Worm (Caenorhabditis elegans) whole organism, L4 larva: ENCODE measurements around the gene ints-7.

Source experiments
- F10B5.3 ChIP-seq: sonication (generic microtip); optimal IDR thresholded peaks from 2 replicates; lab custom pipeline; 2016; ENCODE audit warnings: mild to moderate bottlenecking, missing genetic modification characterization, missing compliant biosample characterization
- F37D6.2 ChIP-seq: sonication (generic microtip); optimal IDR thresholded peaks from 2 replicates; lab custom pipeline; 2016; ENCODE audit warnings: mild to moderate bottlenecking, missing genetic modification characterization, missing compliant biosample characterization
- F49E8.2 ChIP-seq: sonication (generic microtip); optimal IDR thresholded peaks from 2 replicates; lab custom pipeline; 2016; ENCODE audit warnings: missing compliant biosample characterization, mild to moderate bottlenecking, missing genetic modification characterization, borderline replicate concordance
- T20F7.1 ChIP-seq: fragments of 200-800 bp; sonication (Bioruptor generic); optimal IDR thresholded peaks from 2 replicates; lab custom pipeline; 2018; ENCODE audit warnings: mild to moderate bottlenecking, missing genetic modification characterization, missing compliant biosample characterization
- T26A8.4 ChIP-seq: fragments of 200-800 bp; sonication (Bioruptor generic); IDR thresholded peaks from 2 replicates; pipeline ENCODE4 v1.3.6; 2022; ENCODE audit warnings: missing genetic modification characterization, missing compliant biosample characterization
- Y105C5A.15 ChIP-seq: fragments of 200-800 bp; sonication (Bioruptor generic); IDR thresholded peaks from 2 replicates; pipeline ENCODE4 v1.3.6; 2022; ENCODE audit warnings: missing genetic modification characterization, missing compliant biosample characterization
- Y48G9A.11 ChIP-seq: fragments of 200-800 bp; sonication (Bioruptor generic); IDR thresholded peaks from 2 replicates; pipeline ENCODE4 v1.3.6; 2022; ENCODE audit warnings: missing genetic modification reagents, missing genetic modification characterization, missing compliant biosample characterization
- Y5F2A.4 ChIP-seq: fragments of 200-800 bp; sonication (Bioruptor generic); optimal IDR thresholded peaks from 2 replicates; lab custom pipeline; 2018; ENCODE audit warnings: mild to moderate bottlenecking, missing genetic modification characterization, missing compliant biosample characterization
- Y75B8A.6 ChIP-seq: fragments of 200-800 bp; sonication (Bioruptor generic); IDR thresholded peaks from 2 replicates; pipeline ENCODE4 v1.3.6; 2022; ENCODE audit warnings: missing genetic modification reagents, missing genetic modification characterization, missing compliant biosample characterization
- ZK546.5 ChIP-seq, 2 experiments: sonication (generic microtip); optimal IDR thresholded peaks; 2 replicates each; lab custom pipeline; 2017; ENCODE audit warnings: missing biosample characterization in 2 of 2, missing genetic modification characterization in 2 of 2
- aha-1 ChIP-seq: fragments of 150-350 bp; peaks from one replicate; lab custom pipeline; 2014; ENCODE audit warnings: missing biosample characterization, missing genetic modification characterization
- ceh-44 ChIP-seq: fragments of 200-800 bp; sonication (Bioruptor generic); IDR thresholded peaks from 2 replicates; pipeline ENCODE4 v1.3.6; 2022; ENCODE audit warnings: missing genetic modification reagents, missing genetic modification characterization, missing compliant biosample characterization
- ceh-62 ChIP-seq: sonication (generic microtip); optimal IDR thresholded peaks from 2 replicates; lab custom pipeline; 2017; ENCODE audit warnings: missing biosample characterization, missing genetic modification characterization
- daf-12 ChIP-seq: fragments of 150-350 bp; optimal IDR thresholded peaks from 2 replicates; lab custom pipeline; 2014; ENCODE audit warnings: missing biosample characterization, missing genetic modification reagents, missing genetic modification characterization
- daf-8 ChIP-seq: fragments of 200-800 bp; sonication (Bioruptor generic); IDR thresholded peaks from 2 replicates; pipeline ENCODE4 v1.3.6; 2022; ENCODE audit warnings: missing genetic modification characterization, missing compliant biosample characterization
- dmd-8 ChIP-seq: fragments of 200-800 bp; sonication (Bioruptor generic); IDR thresholded peaks from 2 replicates; pipeline ENCODE4 v1.3.6; 2022; ENCODE audit warnings: missing genetic modification characterization, missing compliant biosample characterization
- dpl-1 ChIP-seq: fragments of 150-350 bp; optimal IDR thresholded peaks from 2 replicates; lab custom pipeline; 2014; ENCODE audit warnings: missing biosample characterization, missing genetic modification reagents, missing genetic modification characterization
- fkh-10 ChIP-seq: fragments of 150-350 bp; optimal IDR thresholded peaks from 2 replicates; lab custom pipeline; 2014; ENCODE audit warnings: missing biosample characterization, missing genetic modification reagents, missing genetic modification characterization
- gei-8 ChIP-seq: fragments of 200-800 bp; sonication (Bioruptor generic); optimal IDR thresholded peaks from 2 replicates; lab custom pipeline; 2018; ENCODE audit warnings: mild to moderate bottlenecking, missing genetic modification characterization, missing compliant biosample characterization
- hif-1 ChIP-seq, 2 experiments: sonication (generic microtip); optimal IDR thresholded peaks; 2 replicates each; lab custom pipeline; 2016 to 2017; ENCODE audit warnings: missing compliant biosample characterization in 2 of 2, missing genetic modification characterization in 2 of 2, missing genetic modification reagents in 2 of 2, missing genotype in 2 of 2, mild to moderate bottlenecking in 1 of 2
- hmg-1.1 ChIP-seq: fragments of 200-800 bp; sonication (Bioruptor generic); IDR thresholded peaks from 2 replicates; pipeline ENCODE4 v1.3.6; 2022; ENCODE audit warnings: missing genetic modification reagents, missing genetic modification characterization, missing compliant biosample characterization
- jun-1 ChIP-seq: fragments of 150-350 bp; optimal IDR thresholded peaks from 2 replicates; lab custom pipeline; 2014; ENCODE audit warnings: missing biosample characterization, missing genetic modification reagents, missing genetic modification characterization
- lin-1 ChIP-seq: fragments of 200-800 bp; sonication (Bioruptor generic); IDR thresholded peaks from 2 replicates; pipeline ENCODE4 v1.3.6; 2022; ENCODE audit warnings: missing genetic modification reagents, missing genetic modification characterization, missing compliant biosample characterization
- lin-29 ChIP-seq: fragments of 200-800 bp; sonication (Bioruptor generic); IDR thresholded peaks from 2 replicates; pipeline ENCODE4 v1.3.6; 2022; ENCODE audit warnings: missing genetic modification reagents, missing genetic modification characterization, missing compliant biosample characterization
- madf-5 ChIP-seq, 2 experiments: fragments of 200-800 bp; sonication (Bioruptor generic); IDR thresholded peaks; 2 replicates each; pipeline ENCODE4 v1.3.6; 2022; ENCODE audit warnings: missing compliant biosample characterization in 2 of 2, missing genetic modification characterization in 2 of 2
- mdl-1 ChIP-seq, 2 experiments: fragments of 150-350 bp in 1 of 2; sonication (generic microtip) in 1 of 2; optimal IDR thresholded peaks; 2 replicates each; lab custom pipeline; 2014 to 2017; ENCODE audit warnings: missing biosample characterization in 2 of 2, missing genetic modification characterization in 2 of 2
- mep-1 ChIP-seq: fragments of 150-350 bp; sonication (generic microtip); optimal IDR thresholded peaks from 3 replicates; lab custom pipeline; 2014; ENCODE audit warnings: missing biosample characterization, missing genetic modification characterization
- nhr-10 ChIP-seq: fragments of 150-350 bp; optimal IDR thresholded peaks from 2 replicates; lab custom pipeline; 2014; ENCODE audit warnings: missing biosample characterization, missing genetic modification characterization
- nhr-102 ChIP-seq: sonication (generic microtip); optimal IDR thresholded peaks from 2 replicates; lab custom pipeline; 2016; ENCODE audit warnings: mild to moderate bottlenecking, missing genetic modification characterization, moderate library complexity, missing compliant biosample characterization
- nhr-11 ChIP-seq: fragments of 150-350 bp; optimal IDR thresholded peaks from 2 replicates; lab custom pipeline; 2014; ENCODE audit warnings: missing biosample characterization, missing genetic modification characterization
- nhr-111 ChIP-seq: fragments of 200-800 bp; sonication (Bioruptor generic); optimal IDR thresholded peaks from 2 replicates; lab custom pipeline; 2018; ENCODE audit warnings: mild to moderate bottlenecking, missing genetic modification characterization, missing compliant biosample characterization
- nhr-237 ChIP-seq: sonication (generic microtip); optimal IDR thresholded peaks from 2 replicates; lab custom pipeline; 2017; ENCODE audit warnings: missing biosample characterization, missing genetic modification characterization
- nhr-6 ChIP-seq: fragments of 150-350 bp; optimal IDR thresholded peaks from 2 replicates; lab custom pipeline; 2014; ENCODE audit warnings: missing biosample characterization, missing genetic modification characterization
- nhr-76 ChIP-seq: fragments of 150-350 bp; optimal IDR thresholded peaks from 2 replicates; lab custom pipeline; 2014; ENCODE audit warnings: missing biosample characterization, missing genetic modification characterization
- nhr-77 ChIP-seq: fragments of 150-350 bp; optimal IDR thresholded peaks from 2 replicates; lab custom pipeline; 2014; ENCODE audit warnings: missing biosample characterization, missing genetic modification characterization
- rbr-2 ChIP-seq: sonication (generic microtip); optimal IDR thresholded peaks from 2 replicates; lab custom pipeline; 2016; ENCODE audit warnings: missing genotype, missing genetic modification characterization, missing compliant biosample characterization
- saeg-2 ChIP-seq: fragments of 200-800 bp; sonication (Bioruptor generic); IDR thresholded peaks from 2 replicates; pipeline ENCODE4 v1.3.6; 2022; ENCODE audit warnings: missing genetic modification reagents, missing genetic modification characterization, missing compliant biosample characterization
- skn-1 ChIP-seq: fragments of 150-350 bp; optimal IDR thresholded peaks from 2 replicates; lab custom pipeline; 2014; ENCODE audit warnings: missing biosample characterization, missing genetic modification characterization
- snpc-1.2 ChIP-seq: fragments of 200-800 bp; sonication (Bioruptor generic); IDR thresholded peaks from 2 replicates; pipeline ENCODE4 v1.3.6; 2022; ENCODE audit warnings: missing genetic modification reagents, missing genetic modification characterization, missing compliant biosample characterization
- snpc-4 ChIP-seq: fragments of 150-350 bp; optimal IDR thresholded peaks from 2 replicates; lab custom pipeline; 2014; ENCODE audit warnings: missing biosample characterization, missing genetic modification characterization
- tra-1 ChIP-seq: fragments of 200-800 bp; sonication (Bioruptor generic); IDR thresholded peaks from 2 replicates; pipeline ENCODE4 v1.3.6; 2022; ENCODE audit warnings: missing genetic modification reagents, missing genetic modification characterization, missing compliant biosample characterization
- unc-62 ChIP-seq, 3 experiments: fragments of 150-350 bp in 1 of 3; sonication (generic microtip); optimal IDR thresholded peaks in 2 of 3; peaks in 1 of 3; 1 replicate in 1 of 3; 2 replicates in 2 of 3; lab custom pipeline; 2014 to 2017; ENCODE audit warnings: missing biosample characterization in 3 of 3, missing genetic modification characterization in 3 of 3, missing genetic modification reagents in 3 of 3, missing genotype in 1 of 3
- vab-7 ChIP-seq: fragments of 200-800 bp; sonication (Bioruptor generic); IDR thresholded peaks from 2 replicates; pipeline ENCODE4 v1.3.6; 2022; ENCODE audit warnings: missing genetic modification reagents, missing genetic modification characterization, missing compliant biosample characterization
- zip-11 ChIP-seq: fragments of 200-800 bp; sonication (Bioruptor generic); IDR thresholded peaks from 2 replicates; pipeline ENCODE4 v1.3.6; 2022; ENCODE audit warnings: missing genetic modification characterization, missing compliant biosample characterization
- zip-2 ChIP-seq: fragments of 150-350 bp; optimal IDR thresholded peaks from 2 replicates; lab custom pipeline; 2014; ENCODE audit warnings: missing biosample characterization, missing genetic modification characterization
- ztf-11 ChIP-seq: fragments of 150-350 bp; optimal IDR thresholded peaks from 2 replicates; lab custom pipeline; 2014; ENCODE audit warnings: missing biosample characterization, missing genetic modification characterization
- ztf-7 ChIP-seq: fragments of 150-350 bp; optimal IDR thresholded peaks from 2 replicates; lab custom pipeline; 2014; ENCODE audit warnings: missing biosample characterization, missing genetic modification characterization

Gene ints-7

ce11 chrII:11634057-11634676 lies 51.5 kb downstream of the ints-7 start (continued):
- peak; percentile 90 for TF ChIP-seq T26A8.4 (GFP tag; lab: Robert Waterston, UW)
- peak; percentile 93 for TF ChIP-seq mep-1 (tag; lab: Kevin White, UChicago)
- TF ChIP-seq F37D6.2 (tag; lab: Kevin White, UChicago), result peak; percentile 74
- TF ChIP-seq Y75B8A.6, result no peak
- TF ChIP-seq daf-8 (GFP tag; lab: Robert Waterston, UW), result no peak
- TF ChIP-seq tra-1 (GFP tag; lab: Robert Waterston, UW), result 0 out of 2 replicates have a peak, but pooled peaks have one; percentile 54
- TF ChIP-seq F49E8.2 (tag; lab: Kevin White, UChicago), result no peak
- TF ChIP-seq zip-2, result no peak
- peak; percentile 93 for TF ChIP-seq rbr-2 (tag; lab: Kevin White, UChicago)
- TF ChIP-seq dpl-1, result peak; percentile 60
- no peak for TF ChIP-seq T20F7.1 (GFP tag; lab: Kevin White, UChicago)
- TF ChIP-seq unc-62 (GFP tag; optimal IDR thresholded peaks at IDR 0.05 in 1 of 2; lab: Kevin White, UChicago), result peak in 1 of 2 experiments; percentile 100
- TF ChIP-seq unc-62 (tag; optimal IDR thresholded peaks at IDR 0.05; lab: Kevin White, UChicago), result no peak
- no peak for TF ChIP-seq nhr-76
- TF ChIP-seq ceh-44 (GFP tag; lab: Robert Waterston, UW), result peak; percentile 64; the same call in 1 of the 2 replicates
- TF ChIP-seq zip-11 (GFP tag; lab: Robert Waterston, UW), result no peak
- peak; percentile 61 for TF ChIP-seq jun-1 (tag; lab: Kevin White, UChicago)
- no peak for TF ChIP-seq Y48G9A.11 (GFP tag; lab: Robert Waterston, UW)

DNA sequence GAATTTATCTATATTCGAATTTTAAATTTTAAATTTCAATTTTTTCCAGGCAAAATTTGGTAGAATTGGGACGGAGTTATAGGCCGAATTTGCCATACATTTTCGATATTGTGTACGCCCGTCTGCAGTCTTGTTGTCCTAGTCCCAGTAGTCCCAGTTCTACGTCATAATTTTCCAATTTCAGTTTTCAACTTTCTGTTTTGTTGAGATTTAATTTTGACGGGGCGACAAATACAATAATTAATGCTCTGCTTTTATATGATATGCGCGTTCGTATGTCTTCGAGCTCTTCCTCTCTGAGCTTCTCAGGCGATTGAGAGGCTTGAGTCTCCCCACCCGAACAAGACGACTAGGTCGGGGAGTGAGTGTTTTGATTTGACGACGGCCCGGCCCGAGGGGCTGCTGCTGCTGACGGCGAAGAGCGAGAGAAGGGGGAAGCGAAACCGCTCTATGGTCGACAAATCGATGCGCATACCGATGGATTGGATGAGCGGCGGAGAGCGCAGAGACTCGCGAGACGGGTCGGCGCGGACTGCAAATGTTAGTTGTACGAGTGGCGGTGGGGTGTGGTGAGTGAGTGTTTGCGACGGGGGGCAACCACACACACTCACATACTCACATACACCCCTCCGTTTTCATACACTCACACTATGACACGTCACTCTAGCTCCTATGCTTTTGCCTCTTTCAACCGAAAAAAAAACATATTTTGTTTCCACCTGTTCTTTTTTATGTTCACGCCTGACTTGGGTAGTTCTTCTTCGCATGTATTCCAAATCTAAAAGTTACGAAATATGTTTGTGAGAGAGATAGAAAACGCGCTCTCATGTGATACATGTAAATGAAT lies 52.3 kb downstream of the ints-7 start:
- TF ChIP-seq ztf-7 (tag; lab: Kevin White, UChicago) (no peak), Y5F2A.4 (GFP tag; lab: Kevin White, UChicago) (no peak), skn-1 (tag; lab: Kevin White, UChicago) (no peak), nhr-10 (tag; lab: Kevin White, UChicago) (peak; percentile 37), madf-5 (GFP tag; IDR thresholded peaks at IDR 0.05; lab: Robert Waterston, UW) (no peak), nhr-11 (tag; lab: Kevin White, UChicago) (peak; percentile 88), unc-62 (GFP tag; optimal IDR thresholded peaks at IDR 0.05 in 1 of 2; lab: Kevin White, UChicago) (no peak), unc-62 (tag; optimal IDR thresholded peaks at IDR 0.05; lab: Kevin White, UChicago) (no peak), mdl-1 (tag; optimal IDR thresholded peaks at IDR 0.05; lab: Kevin White, UChicago) (peak; percentile 45 to 83), lin-29 (GFP tag; lab: Robert Waterston, UW) (no peak), gei-8 (GFP tag; lab: Kevin White, UChicago) (no peak), nhr-77 (peak; percentile 49), snpc-4 (no peak), F10B5.3 (tag; lab: Kevin White, UChicago) (no peak), vab-7 (GFP tag; lab: Robert Waterston, UW) (no peak), aha-1 (tag; lab: Kevin White, UChicago) (peak; percentile 97), nhr-111 (GFP tag; lab: Kevin White, UChicago) (no peak), dmd-8 (peak; percentile 58; the same call in 1 of the 2 replicates), nhr-6 (tag; lab: Kevin White, UChicago) (peak; percentile 79), T26A8.4 (GFP tag; lab: Robert Waterston, UW) (peak; percentile 82), daf-12 (no peak), ZK546.5 (tag; optimal IDR thresholded peaks at IDR 0.05; lab: Kevin White, UChicago) (no peak), saeg-2 (GFP tag; lab: Robert Waterston, UW) (peak; percentile 65; the same call in 1 of the 2 replicates), Y105C5A.15 (GFP tag; lab: Robert Waterston, UW) (no peak), F37D6.2 (tag; lab: Kevin White, UChicago) (peak; percentile 66), ztf-11 (no peak), hif-1 (tag; optimal IDR thresholded peaks at IDR 0.05; lab: Kevin White, UChicago) (peak in 1 of 2 experiments; percentile 79), nhr-237 (tag; lab: Kevin White, UChicago) (no peak), fkh-10 (GFP tag; lab: Kevin White, UChicago) (peak; percentile 36), ceh-62 (tag; lab: Kevin White, UChicago) (no peak), lin-1 (GFP tag; lab: Robert Waterston, UW) (peak; percentile 60), nhr-102 (peak; percentile 20), snpc-1.2 (GFP tag; lab: Robert Waterston, UW) (peak; percentile 62), nhr-76 (no peak), hmg-1.1 (peak; percentile 88), dpl-1 (peak; percentile 2)
